Worm (Caenorhabditis elegans) whole organism, L1 larva: Measurements from ENCODE around the gene F42G4.7.
"Not testable (repeated sequence)": the region's sequence is repeated elsewhere in the genome, so short reads cannot be mapped to it uniquely, and the experiment has no call there.

Source experiments
- C34B4.2 ChIP-seq: sonication (generic microtip); optimal IDR thresholded peaks from 2 replicates; lab custom pipeline; 2017; ENCODE audit warnings: mild to moderate bottlenecking, missing genetic modification characterization, missing compliant biosample characterization
- F16B12.6 ChIP-seq: fragments of 150-350 bp; optimal IDR thresholded peaks from 2 replicates; lab custom pipeline; 2014; ENCODE audit warnings: missing biosample characterization, missing genetic modification characterization
- Y116A8C.19 ChIP-seq: sonication (generic microtip); optimal IDR thresholded peaks from 2 replicates; lab custom pipeline; 2016; ENCODE audit warnings: missing compliant biosample characterization, missing genetic modification characterization, borderline replicate concordance
- aly-2 ChIP-seq: fragments of 150-350 bp; optimal IDR thresholded peaks from 2 replicates; lab custom pipeline; 2014; ENCODE audit warnings: missing biosample characterization, missing genetic modification characterization
- blmp-1 ChIP-seq: fragments of 150-350 bp; optimal IDR thresholded peaks from 2 replicates; lab custom pipeline; 2014; ENCODE audit warnings: missing biosample characterization, missing genetic modification characterization
- ceh-63 ChIP-seq: fragments of 200-800 bp; sonication (Bioruptor generic); optimal IDR thresholded peaks from 2 replicates; lab custom pipeline; 2018; ENCODE audit warnings: mild to moderate bottlenecking, missing genetic modification characterization, missing compliant biosample characterization
- ceh-8 ChIP-seq: fragments of 200-800 bp; sonication (Bioruptor generic); optimal IDR thresholded peaks from 2 replicates; lab custom pipeline; 2018; ENCODE audit warnings: mild to moderate bottlenecking, missing genetic modification characterization, moderate library complexity, missing compliant biosample characterization
- ceh-82 ChIP-seq, 3 experiments: fragments of 150-350 bp in 1 of 3; sonication (generic microtip) in 2 of 3; optimal IDR thresholded peaks; 2 replicates each; lab custom pipeline; 2014 to 2017; ENCODE audit warnings: missing biosample characterization in 3 of 3, missing genetic modification characterization in 3 of 3
- ceh-90 ChIP-seq: sonication (generic microtip); optimal IDR thresholded peaks from 2 replicates; lab custom pipeline; 2016; ENCODE audit warnings: missing genetic modification characterization, missing compliant biosample characterization
- efl-3 ChIP-seq: fragments of 200-800 bp; sonication (Bioruptor generic); optimal IDR thresholded peaks from 2 replicates; lab custom pipeline; 2018; ENCODE audit warnings: mild to moderate bottlenecking, missing genetic modification characterization, missing compliant biosample characterization
- egl-13 ChIP-seq: sonication (generic microtip); optimal IDR thresholded peaks from 2 replicates; lab custom pipeline; 2016; ENCODE audit warnings: missing genotype, missing genetic modification reagents, missing genetic modification characterization, missing compliant biosample characterization
- elt-2 ChIP-seq: sonication (generic microtip); optimal IDR thresholded peaks from 2 replicates; lab custom pipeline; 2016; ENCODE audit warnings: missing genetic modification characterization, mild to moderate bottlenecking, inconsistent platforms, missing compliant biosample characterization, missing genetic modification reagents
- elt-3 ChIP-seq, 6 experiments: fragments of 150-350 bp in 1 of 6; sonication (generic microtip); optimal IDR thresholded peaks; 2 replicates each; lab custom pipeline; 2017 to 2018; ENCODE audit warnings: missing biosample characterization in 6 of 6, missing genetic modification characterization in 6 of 6, inconsistent platforms in 1 of 6
- ets-5 ChIP-seq: fragments of 200-800 bp; sonication (Bioruptor generic); IDR thresholded peaks from 2 replicates; pipeline ENCODE4 v1.3.6; 2022; ENCODE audit warnings: missing genetic modification characterization, missing compliant biosample characterization
- fkh-4 ChIP-seq: sonication (generic microtip); optimal IDR thresholded peaks from 2 replicates; lab custom pipeline; 2016; ENCODE audit warnings: missing compliant biosample characterization, missing genetic modification characterization, borderline replicate concordance
- grh-1 ChIP-seq: fragments of 200-800 bp; sonication (Bioruptor generic); IDR thresholded peaks from 2 replicates; pipeline ENCODE4 v1.3.6; 2022; ENCODE audit warnings: missing genetic modification reagents, missing genetic modification characterization, missing compliant biosample characterization
- hlh-4 ChIP-seq: sonication (generic microtip); optimal IDR thresholded peaks from 2 replicates; lab custom pipeline; 2016; ENCODE audit warnings: mild to moderate bottlenecking, missing genetic modification characterization, missing compliant biosample characterization
- hpl-2 ChIP-seq: fragments of 150-350 bp; optimal IDR thresholded peaks from 2 replicates; lab custom pipeline; 2014; ENCODE audit warnings: missing biosample characterization, missing genetic modification reagents, missing genetic modification characterization
- isw-1 ChIP-seq: fragments of 200-800 bp; sonication (Bioruptor generic); IDR thresholded peaks from 2 replicates; pipeline ENCODE4 v1.3.6; 2022; ENCODE audit warnings: missing genetic modification characterization, missing compliant biosample characterization
- jun-1 ChIP-seq: fragments of 150-350 bp; optimal IDR thresholded peaks from 2 replicates; lab custom pipeline; 2014; ENCODE audit warnings: missing biosample characterization, missing genetic modification reagents, missing genetic modification characterization
- lin-13 ChIP-seq: fragments of 150-350 bp; optimal IDR thresholded peaks from 2 replicates; lab custom pipeline; 2014; ENCODE audit warnings: missing biosample characterization, missing genetic modification reagents, missing genetic modification characterization
- lin-35 ChIP-seq, 2 experiments: fragments of 150-350 bp; optimal IDR thresholded peaks; 2 replicates each; lab custom pipeline; 2014; ENCODE audit warnings: missing biosample characterization in 2 of 2, missing genetic modification characterization in 2 of 2, missing genetic modification reagents in 2 of 2
- lir-3 ChIP-seq: sonication (generic microtip); optimal IDR thresholded peaks from 2 replicates; lab custom pipeline; 2016; ENCODE audit warnings: mild to moderate bottlenecking, missing genetic modification characterization, moderate library complexity, missing compliant biosample characterization; ENCODE audit not compliant: poor library complexity
- lsy-2 ChIP-seq, 2 experiments: fragments of 150-350 bp; optimal IDR thresholded peaks; 2 replicates each; lab custom pipeline; 2014; ENCODE audit warnings: missing biosample characterization in 2 of 2, missing genetic modification characterization in 2 of 2
- mdl-1 ChIP-seq, 2 experiments: fragments of 150-350 bp; optimal IDR thresholded peaks; 2 replicates each; lab custom pipeline; 2014 to 2017; ENCODE audit warnings: missing biosample characterization in 2 of 2, missing genetic modification characterization in 2 of 2, inconsistent platforms in 1 of 2
- mep-1 ChIP-seq: fragments of 150-350 bp; optimal IDR thresholded peaks from 2 replicates; lab custom pipeline; 2014; ENCODE audit warnings: missing biosample characterization, missing genetic modification characterization
- nhr-11 ChIP-seq: fragments of 150-350 bp; optimal IDR thresholded peaks from 2 replicates; lab custom pipeline; 2014; ENCODE audit warnings: missing biosample characterization, missing genetic modification characterization
- nhr-20 ChIP-seq: sonication (generic microtip); optimal IDR thresholded peaks from 2 replicates; lab custom pipeline; 2016; ENCODE audit warnings: mild to moderate bottlenecking, missing genetic modification characterization, missing compliant biosample characterization
- nhr-71 ChIP-seq: sonication (generic microtip); optimal IDR thresholded peaks from 2 replicates; lab custom pipeline; 2016; ENCODE audit warnings: mild to moderate bottlenecking, missing genetic modification characterization, moderate library complexity, missing compliant biosample characterization
- nhr-77 ChIP-seq: fragments of 150-350 bp; optimal IDR thresholded peaks from 2 replicates; lab custom pipeline; 2014; ENCODE audit warnings: missing biosample characterization, missing genetic modification characterization
- nhr-90 ChIP-seq: sonication (generic microtip); optimal IDR thresholded peaks from 2 replicates; lab custom pipeline; 2016; ENCODE audit warnings: mild to moderate bottlenecking, missing genetic modification characterization, missing compliant biosample characterization; ENCODE audit not compliant: poor library complexity
- rnt-1 ChIP-seq: sonication (generic microtip); optimal IDR thresholded peaks from 2 replicates; lab custom pipeline; 2016; ENCODE audit warnings: mild to moderate bottlenecking, missing genetic modification characterization, moderate library complexity, missing compliant biosample characterization
- snpc-4 ChIP-seq: fragments of 150-350 bp; optimal IDR thresholded peaks from 2 replicates; lab custom pipeline; 2014; ENCODE audit warnings: missing biosample characterization, missing genetic modification characterization
- snu-23 ChIP-seq: sonication (generic microtip); optimal IDR thresholded peaks from 2 replicates; lab custom pipeline; 2016; ENCODE audit warnings: missing genetic modification characterization, missing compliant biosample characterization
- sox-4 ChIP-seq: sonication (generic microtip); optimal IDR thresholded peaks from 2 replicates; lab custom pipeline; 2016; ENCODE audit warnings: missing genetic modification characterization, missing compliant biosample characterization
- sptf-1 ChIP-seq: fragments of 150-350 bp; optimal IDR thresholded peaks from 2 replicates; lab custom pipeline; 2014; ENCODE audit warnings: missing biosample characterization, missing genetic modification characterization
- sup-37 ChIP-seq: fragments of 200-800 bp; sonication (Bioruptor generic); optimal IDR thresholded peaks from 2 replicates; lab custom pipeline; 2018; ENCODE audit warnings: mild to moderate bottlenecking, missing genetic modification characterization, missing compliant biosample characterization
- swsn-7 ChIP-seq: sonication (generic microtip); optimal IDR thresholded peaks from 2 replicates; lab custom pipeline; 2016; ENCODE audit warnings: missing genetic modification characterization, missing compliant biosample characterization
- tbx-2 ChIP-seq: sonication (generic microtip); optimal IDR thresholded peaks from 2 replicates; lab custom pipeline; 2016; ENCODE audit warnings: missing genetic modification characterization, missing compliant biosample characterization
- tlp-1 ChIP-seq: fragments of 150-350 bp; optimal IDR thresholded peaks from 2 replicates; lab custom pipeline; 2014; ENCODE audit warnings: missing biosample characterization, missing genetic modification characterization
- unc-130 ChIP-seq: fragments of 150-350 bp; optimal IDR thresholded peaks from 2 replicates; lab custom pipeline; 2017; ENCODE audit warnings: missing biosample characterization, missing genetic modification characterization, inconsistent platforms
- vab-15 ChIP-seq: sonication (generic microtip); optimal IDR thresholded peaks from 2 replicates; lab custom pipeline; 2017; ENCODE audit warnings: missing genotype, mild to moderate bottlenecking, missing genetic modification characterization, missing compliant biosample characterization
- zag-1 ChIP-seq: fragments of 150-350 bp; optimal IDR thresholded peaks from 2 replicates; lab custom pipeline; 2014; ENCODE audit warnings: missing biosample characterization, missing genetic modification characterization

Gene F42G4.7

ce11 chrII:13083752-13084214 lies 36.7 kb upstream of the F42G4.7 start, which contains the start of the genes Y81G3A.1 and gcn-2 (continued):
- TF ChIP-seq nhr-90 (tag; lab: Kevin White, UChicago), result peak; percentile 56
- no peak for TF ChIP-seq sup-37
- no peak for TF ChIP-seq efl-3 (GFP tag; lab: Kevin White, UChicago)
- no peak for TF ChIP-seq sptf-1 (tag; lab: Kevin White, UChicago)
- TF ChIP-seq ets-5 (GFP tag; lab: Robert Waterston, UW), result no peak
- no peak for TF ChIP-seq hpl-2 (GFP tag; lab: Kevin White, UChicago)
- peak; percentile 43 for TF ChIP-seq lin-13 (GFP tag; lab: Kevin White, UChicago)
- TF ChIP-seq hlh-4 (tag; lab: Kevin White, UChicago), result no peak
- peak; percentile 84 for TF ChIP-seq blmp-1 (tag; lab: Kevin White, UChicago)
- no peak for TF ChIP-seq elt-2 (tag; lab: Kevin White, UChicago)
- no peak for TF ChIP-seq jun-1 (tag; lab: Kevin White, UChicago)
- TF ChIP-seq ceh-63, result no peak
- peak; percentile 45 for TF ChIP-seq isw-1 (GFP tag; lab: Robert Waterston, UW)
- no peak for TF ChIP-seq grh-1 (GFP tag; lab: Robert Waterston, UW)
- no peak for TF ChIP-seq ceh-90 (tag; lab: Kevin White, UChicago)
- TF ChIP-seq nhr-77, result no peak
- peak; percentile 65 for TF ChIP-seq swsn-7 (tag; lab: Kevin White, UChicago)
- TF ChIP-seq zag-1, result no peak
- TF ChIP-seq snpc-4 (tag; lab: Kevin White, UChicago), result peak; percentile 71
- no peak for TF ChIP-seq elt-3 (tag; optimal IDR thresholded peaks at IDR 0.05; lab: Kevin White, UChicago)
- peak; percentile 68 for TF ChIP-seq tbx-2 (tag; lab: Kevin White, UChicago)
- TF ChIP-seq ceh-82 (tag; optimal IDR thresholded peaks at IDR 0.05; lab: Kevin White, UChicago), result peak; percentile 50 to 64 (median 62)
- TF ChIP-seq fkh-4 (tag; lab: Kevin White, UChicago), result no peak
- TF ChIP-seq rnt-1 (tag; lab: Kevin White, UChicago), result peak; percentile 74
- peak; percentile 71 for TF ChIP-seq nhr-71 (tag; lab: Kevin White, UChicago)
- peak; percentile 43 for TF ChIP-seq unc-130 (tag; lab: Kevin White, UChicago)
- TF ChIP-seq sox-4 (tag; lab: Kevin White, UChicago), result no peak
- TF ChIP-seq lir-3 (tag; lab: Kevin White, UChicago), result no peak
- TF ChIP-seq C34B4.2 (tag; lab: Kevin White, UChicago), result no peak
- TF ChIP-seq, all 84 proteins: peak for 34

DNA sequence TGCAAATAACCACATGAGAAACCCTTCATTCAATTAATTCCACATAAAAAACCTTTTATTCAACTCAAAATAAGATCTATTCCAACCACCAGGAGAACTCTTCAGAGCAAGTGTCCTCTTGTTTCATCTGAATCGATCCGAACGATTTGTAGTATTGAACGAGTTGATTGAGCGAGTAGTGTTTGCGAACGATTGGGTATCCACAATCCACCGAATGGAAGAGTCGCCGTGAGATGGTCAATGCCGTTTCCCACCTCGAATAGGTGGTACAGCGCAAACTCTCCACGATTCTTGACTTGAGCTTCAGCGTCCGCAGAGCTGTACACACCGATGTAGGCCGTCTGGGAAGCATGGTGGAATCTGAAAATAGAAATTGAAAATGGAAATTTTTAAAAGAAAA lies 35.3 kb upstream of the F42G4.7 start, which contains the start of gene Y81G3A.6:
Gene Y81G3A.6, minus strand, starts transcription at position 101 of the 400 bp plus-strand sequence.
- TF ChIP-seq tlp-1 (tag; lab: Kevin White, UChicago); nhr-20 (tag; lab: Kevin White, UChicago); ceh-8 (GFP tag; lab: Kevin White, UChicago): not testable (repeated sequence)

ce11 chrII:13080607-13081006 lies 33.5 kb upstream of the F42G4.7 start, which contains the start of gene Y81G3A.2:
Gene Y81G3A.2 (plus strand): TSS chrII:13080907.
- not testable (repeated sequence) for TF ChIP-seq Y116A8C.19; F16B12.6 (tag; lab: Kevin White, UChicago); jun-1 (tag; lab: Kevin White, UChicago)

- TF ChIP-seq nhr-20 (tag; lab: Kevin White, UChicago), result peak; percentile 34
- no peak for TF ChIP-seq aly-2
- no peak for TF ChIP-seq lsy-2 (tag; optimal IDR thresholded peaks at IDR 0.05; lab: Kevin White, UChicago)
- TF ChIP-seq snu-23 (GFP tag; lab: Kevin White, UChicago), result no peak
- TF ChIP-seq nhr-11, result no peak
- no peak for TF ChIP-seq nhr-77
- TF ChIP-seq vab-15 (tag; lab: Kevin White, UChicago), result no peak
- TF ChIP-seq egl-13 (tag; lab: Kevin White, UChicago), result no peak
- TF ChIP-seq blmp-1 (tag; lab: Kevin White, UChicago), result peak; percentile 3
- TF ChIP-seq nhr-90 (tag; lab: Kevin White, UChicago), result peak; percentile 6
- TF ChIP-seq mdl-1 (tag; optimal IDR thresholded peaks at IDR 0.05; lab: Kevin White, UChicago), result peak in 1 of 2 experiments; percentile 19
- no peak for TF ChIP-seq rnt-1 (tag; lab: Kevin White, UChicago)
- no peak for TF ChIP-seq mep-1
- peak in 1 of 2 experiments; percentile 19 for TF ChIP-seq lin-35 (GFP tag; optimal IDR thresholded peaks at IDR 0.05; lab: Kevin White, UChicago)
- TF ChIP-seq elt-2 (tag; lab: Kevin White, UChicago), result peak; percentile 87
- TF ChIP-seq snpc-4 (tag; lab: Kevin White, UChicago), result no peak
- TF ChIP-seq fkh-4 (tag; lab: Kevin White, UChicago), result no peak
Observed at ce11 chrII:13078848-13079428, 31.8 kb upstream of the F42G4.7 start, which contains the start of gene F42G4.6. Gene F42G4.6 (plus strand): TSS chrII:13079378.
